Worm (Caenorhabditis elegans): ENCODE measurements around the gene C01G10.15.
A peak's percentile ranks its signal among the peaks of the same experiment; 100 is the strongest.

DNA sequence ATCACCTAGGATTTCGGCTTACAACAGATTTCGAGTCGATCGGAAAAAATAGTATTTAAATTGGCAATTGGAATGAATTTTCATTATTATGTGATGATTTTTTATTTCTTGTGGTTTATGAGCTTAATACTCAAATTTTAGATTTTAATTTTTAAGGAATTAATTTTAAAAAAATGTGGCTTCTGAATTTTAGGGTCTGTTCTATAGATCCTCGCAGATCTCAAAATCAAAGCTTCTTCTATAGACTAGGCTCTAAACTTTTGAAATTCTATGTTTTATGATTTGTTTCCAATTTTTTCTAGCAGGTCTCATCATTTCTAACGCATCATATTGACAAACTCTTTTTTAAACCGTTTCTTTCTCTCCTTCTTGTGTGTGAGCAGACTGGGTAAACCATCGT, 5.6 kb upstream of the C01G10.15 start, which contains the start of gene txt-12:
- no peak for TF ChIP-seq ama-1 (optimal IDR thresholded peaks at IDR 0.05)
- no peak for TF ChIP-seq elt-2 (tag; optimal IDR thresholded peaks at IDR 0.05)
- no peak for TF ChIP-seq ztf-11 (tag; optimal IDR thresholded peaks at IDR 0.05)
- no peak for TF ChIP-seq nhr-12 (tag; optimal IDR thresholded peaks at IDR 0.05)
- no peak for TF ChIP-seq elt-3 (tag; optimal IDR thresholded peaks at IDR 0.05)
- TF ChIP-seq ces-1 (GFP tag; optimal IDR thresholded peaks at IDR 0.05) = no peak
- TF ChIP-seq fos-1 (tag; optimal IDR thresholded peaks at IDR 0.05) = no peak
- TF ChIP-seq unc-62 (GFP tag; optimal IDR thresholded peaks at IDR 0.05) = no peak
- TF ChIP-seq nhr-47 (tag; optimal IDR thresholded peaks at IDR 0.05) = no peak
- no peak for TF ChIP-seq tlp-1 (tag; optimal IDR thresholded peaks at IDR 0.05)
- peak; percentile 14 for TF ChIP-seq nhr-77 (tag; optimal IDR thresholded peaks at IDR 0.05)
- TF ChIP-seq sup-37 (GFP tag; optimal IDR thresholded peaks at IDR 0.05) = no peak
- TF ChIP-seq zip-4 (GFP tag; optimal IDR thresholded peaks at IDR 0.05) = no peak
